Fruit fly (Drosophila melanogaster) whole organism, embryonic: ENCODE results near the gene Polr3G.

ENCODE experiments used
- Ada2b ChIP-seq: fragments of 200-800 bp; sonication (Bioruptor generic); IDR thresholded peaks from 2 replicates; pipeline ENCODE4 v1.3.6; 2022; ENCODE audit warnings: missing biosample characterization, missing genetic modification characterization
- B-H1 ChIP-seq: fragments of 200-800 bp; sonication (Bioruptor generic); IDR thresholded peaks from 3 replicates; pipeline ENCODE4 v1.3.6; 2022; ENCODE audit warnings: missing biosample characterization, missing genetic modification characterization
- CG11723 ChIP-seq: fragments of 200-800 bp; sonication (Bioruptor generic); optimal IDR thresholded peaks from 2 replicates; lab custom pipeline; 2017; ENCODE audit warnings: missing biosample characterization, mild to moderate bottlenecking, missing genetic modification characterization
- CG1529 ChIP-seq: fragments of 200-800 bp; sonication (Bioruptor generic); optimal IDR thresholded peaks from 3 replicates; lab custom pipeline; 2018; ENCODE audit warnings: missing biosample characterization, missing genetic modification characterization
- CG18599 ChIP-seq: fragments of 200-800 bp; sonication (Bioruptor generic); optimal IDR thresholded peaks from 3 replicates; lab custom pipeline; 2017; ENCODE audit warnings: missing biosample characterization, missing genetic modification characterization, mild to moderate bottlenecking, moderate library complexity, missing genetic modification reagents
- CG2678 ChIP-seq: fragments of 200-800 bp; sonication (Bioruptor generic); optimal IDR thresholded peaks from 3 replicates; lab custom pipeline; 2019; ENCODE audit warnings: missing biosample characterization, mild to moderate bottlenecking, missing genetic modification characterization, moderate library complexity
- CG30403 ChIP-seq: fragments of 200-800 bp; sonication (Bioruptor generic); optimal IDR thresholded peaks from 3 replicates; lab custom pipeline; 2016; ENCODE audit warnings: missing biosample characterization, missing genetic modification characterization
- CG33557 ChIP-seq: fragments of 200-800 bp; sonication (Bioruptor generic); optimal IDR thresholded peaks from 2 replicates; lab custom pipeline; 2019; ENCODE audit warnings: missing biosample characterization, mild to moderate bottlenecking, missing genetic modification characterization, moderate library complexity
- CG34224 ChIP-seq: fragments of 200-800 bp; sonication (Bioruptor generic); IDR thresholded peaks from 3 replicates; pipeline ENCODE4 v1.3.6; 2022; ENCODE audit warnings: missing biosample characterization, missing genetic modification characterization; ENCODE audit not compliant: partially characterized antibody
- CG4328 ChIP-seq: fragments of 200-800 bp; sonication (Bioruptor generic); optimal IDR thresholded peaks from 3 replicates; lab custom pipeline; 2017; ENCODE audit warnings: missing biosample characterization, missing genetic modification reagents, missing genetic modification characterization
- CG5180 ChIP-seq: fragments of 200-800 bp; sonication (Bioruptor generic); optimal IDR thresholded peaks from 3 replicates; lab custom pipeline; 2017; ENCODE audit warnings: missing biosample characterization, missing genetic modification characterization, mild to moderate bottlenecking, moderate library complexity, missing genetic modification reagents
- CG6683 ChIP-seq: fragments of 200-800 bp; sonication (Bioruptor generic); optimal IDR thresholded peaks from 2 replicates; lab custom pipeline; 2017; ENCODE audit warnings: missing biosample characterization, mild to moderate bottlenecking, missing genetic modification characterization, missing genetic modification reagents
- CG6689 ChIP-seq: fragments of 200-800 bp; sonication (Bioruptor generic); IDR thresholded peaks from 2 replicates; pipeline ENCODE4 v1.3.6; 2022; ENCODE audit warnings: missing biosample characterization, missing genetic modification characterization
- CG6765 ChIP-seq: fragments of 200-800 bp; sonication (Bioruptor generic); optimal IDR thresholded peaks from 3 replicates; lab custom pipeline; 2017; ENCODE audit warnings: missing biosample characterization, mild to moderate bottlenecking, missing genetic modification characterization
- CG7556 ChIP-seq: fragments of 200-800 bp; sonication (Bioruptor generic); optimal IDR thresholded peaks from 2 replicates; lab custom pipeline; 2017; ENCODE audit warnings: missing biosample characterization, mild to moderate bottlenecking, missing genetic modification characterization
- CG8924 ChIP-seq: fragments of 200-800 bp; optimal IDR thresholded peaks from 3 replicates; lab custom pipeline; 2019; ENCODE audit warnings: missing biosample characterization, mild to moderate bottlenecking, missing genetic modification characterization, moderate library complexity
- CG9876 ChIP-seq: fragments of 200-800 bp; sonication (Bioruptor generic); optimal IDR thresholded peaks from 2 replicates; lab custom pipeline; 2016; ENCODE audit warnings: missing biosample characterization, missing genetic modification characterization
- CG9932 ChIP-seq: fragments of 200-800 bp; sonication (Bioruptor generic); IDR thresholded peaks from 2 replicates; pipeline ENCODE4 v1.3.6; 2022; ENCODE audit warnings: missing biosample characterization, missing genetic modification characterization
- Camta ChIP-seq: fragments of 200-800 bp; sonication (Bioruptor generic); optimal IDR thresholded peaks from 2 replicates; lab custom pipeline; 2016; ENCODE audit warnings: missing biosample characterization, missing genetic modification characterization
- Dref ChIP-seq: fragments of 200-800 bp; sonication (Bioruptor generic); IDR thresholded peaks from 2 replicates; pipeline ENCODE4 v1.3.6; 2022; ENCODE audit warnings: missing biosample characterization, missing genetic modification characterization
- Eip74EF ChIP-seq, 2 experiments: fragments of 200-800 bp in 1 of 2; fragments of >200 bp in 1 of 2; sonication (Bioruptor generic) in 1 of 2; optimal IDR thresholded peaks; 2 replicates each; lab custom pipeline; 2017 to 2019; ENCODE audit warnings: missing biosample characterization in 2 of 2, missing genetic modification characterization in 2 of 2, mild to moderate bottlenecking in 1 of 2, moderate library complexity in 1 of 2
- HLHmδ ChIP-seq: fragments of 200-800 bp; sonication (Bioruptor generic); optimal IDR thresholded peaks from 2 replicates; lab custom pipeline; 2018; ENCODE audit warnings: missing biosample characterization, mild to moderate bottlenecking, missing genetic modification characterization, moderate library complexity
- Jarid2 ChIP-seq: fragments of 200-800 bp; sonication (Bioruptor generic); optimal IDR thresholded peaks from 3 replicates; lab custom pipeline; 2017; ENCODE audit warnings: mild to moderate bottlenecking, missing biosample characterization, missing genetic modification reagents, missing genetic modification characterization
- Kr ChIP-seq: fragments of 200-800 bp; sonication (Bioruptor generic); optimal IDR thresholded peaks from 2 replicates; lab custom pipeline; 2017; ENCODE audit warnings: missing biosample characterization, mild to moderate bottlenecking, missing genetic modification characterization
- Lpt ChIP-seq: fragments of >200 bp; optimal IDR thresholded peaks from 2 replicates; lab custom pipeline; 2018; ENCODE audit warnings: missing biosample characterization, missing genetic modification characterization
- Max ChIP-seq: fragments of 200-800 bp; sonication (Bioruptor generic); optimal IDR thresholded peaks from 2 replicates; lab custom pipeline; 2016; ENCODE audit warnings: missing biosample characterization, mild to moderate bottlenecking, missing genetic modification characterization
- Meics ChIP-seq: fragments of 200-800 bp; sonication (Bioruptor generic); optimal IDR thresholded peaks from 2 replicates; lab custom pipeline; 2017; ENCODE audit warnings: missing biosample characterization, mild to moderate bottlenecking, missing genetic modification characterization
- Oaz ChIP-seq: fragments of 200-800 bp; sonication (Bioruptor generic); IDR thresholded peaks from 2 replicates; pipeline ENCODE4 v1.3.6; 2022; ENCODE audit warnings: missing biosample characterization, missing genetic modification characterization
- Taf1 ChIP-seq: fragments of 200-800 bp; sonication (Bioruptor generic); IDR thresholded peaks from 2 replicates; pipeline ENCODE4 v1.3.6; 2022; ENCODE audit warnings: missing biosample characterization, missing genetic modification characterization
- ap ChIP-seq: fragments of 200-800 bp; sonication (Bioruptor generic); IDR thresholded peaks from 2 replicates; pipeline ENCODE4 v1.3.6; 2022; ENCODE audit warnings: missing biosample characterization, missing genetic modification characterization
- bcd ChIP-seq: fragments of 200-800 bp; sonication (Bioruptor generic); optimal IDR thresholded peaks from 2 replicates; lab custom pipeline; 2017; ENCODE audit warnings: missing biosample characterization, mild to moderate bottlenecking, missing genetic modification characterization
- cad ChIP-seq: fragments of >200 bp; optimal IDR thresholded peaks from 2 replicates; lab custom pipeline; 2017; ENCODE audit warnings: missing biosample characterization, missing genetic modification characterization
- cas ChIP-seq: fragments of 200-800 bp; sonication (Bioruptor generic); IDR thresholded peaks from 2 replicates; pipeline ENCODE4 v1.3.6; 2022; ENCODE audit warnings: missing biosample characterization, missing genetic modification characterization
- dysf ChIP-seq: fragments of 200-800 bp; sonication (Bioruptor generic); IDR thresholded peaks from 3 replicates; pipeline ENCODE4 v1.3.6; 2022; ENCODE audit warnings: missing biosample characterization, missing genetic modification characterization
- ems ChIP-seq: fragments of 200-800 bp; sonication (Bioruptor generic); optimal IDR thresholded peaks from 3 replicates; lab custom pipeline; 2016; ENCODE audit warnings: missing biosample characterization, missing genetic modification characterization
- en ChIP-seq: fragments of 200-800 bp; sonication (Bioruptor generic); optimal IDR thresholded peaks from 2 replicates; lab custom pipeline; 2016; ENCODE audit warnings: missing biosample characterization, missing genetic modification characterization
- esg ChIP-seq: fragments of 200-800 bp; sonication (Bioruptor generic); conservative IDR thresholded peaks from 2 replicates; pipeline ENCODE4 v1.3.6; 2022; ENCODE audit warnings: missing biosample characterization, missing genetic modification characterization
- eyg ChIP-seq: fragments of 200-800 bp; sonication (Bioruptor generic); optimal IDR thresholded peaks from 3 replicates; lab custom pipeline; 2016; ENCODE audit warnings: missing biosample characterization, missing genetic modification characterization
- fd64A ChIP-seq: fragments of 200-800 bp; sonication (Bioruptor generic); optimal IDR thresholded peaks from 3 replicates; lab custom pipeline; 2018; ENCODE audit warnings: missing biosample characterization, mild to moderate bottlenecking, missing genetic modification characterization
- mam ChIP-seq: fragments of 200-800 bp; sonication (Bioruptor generic); optimal IDR thresholded peaks from 3 replicates; lab custom pipeline; 2016; ENCODE audit warnings: missing biosample characterization, missing genetic modification characterization
- nerfin-1 ChIP-seq: fragments of 200-800 bp; sonication (Bioruptor generic); optimal IDR thresholded peaks from 3 replicates; lab custom pipeline; 2019; ENCODE audit warnings: missing biosample characterization, mild to moderate bottlenecking, missing genetic modification characterization, moderate library complexity
- nmo ChIP-seq: fragments of 200-800 bp; sonication (Bioruptor generic); optimal IDR thresholded peaks from 2 replicates; lab custom pipeline; 2018; ENCODE audit warnings: missing biosample characterization, mild to moderate bottlenecking, missing genetic modification characterization, moderate library complexity
- prd ChIP-seq, 3 experiments: fragments of >200 bp in 2 of 3; fragments of 200-800 bp in 1 of 3; sonication (Bioruptor generic) in 1 of 3; optimal IDR thresholded peaks in 2 of 3; IDR thresholded peaks in 1 of 3; 2 replicates in 2 of 3; 3 replicates in 1 of 3; pipeline versions ENCODE4 v1.3.6 to Lab custom; 2017 to 2022; ENCODE audit warnings: missing biosample characterization in 1 of 3, missing genetic modification characterization in 1 of 3
- pzg ChIP-seq: fragments of 200-800 bp; sonication (Bioruptor generic); optimal IDR thresholded peaks from 3 replicates; lab custom pipeline; 2018; ENCODE audit warnings: missing biosample characterization, mild to moderate bottlenecking, missing genetic modification characterization, moderate library complexity
- salm ChIP-seq: fragments of 200-800 bp; sonication (Bioruptor generic); optimal IDR thresholded peaks from 2 replicates; lab custom pipeline; 2018; ENCODE audit warnings: missing biosample characterization, mild to moderate bottlenecking, missing genetic modification characterization
- sd ChIP-seq: fragments of 200-800 bp; sonication (Bioruptor generic); optimal IDR thresholded peaks from 3 replicates; lab custom pipeline; 2018; ENCODE audit warnings: missing biosample characterization, mild to moderate bottlenecking, missing genetic modification characterization, moderate library complexity
- sens-2 ChIP-seq: fragments of 200-800 bp; sonication (Bioruptor generic); IDR thresholded peaks from 2 replicates; pipeline ENCODE4 v1.3.6; 2022; ENCODE audit warnings: missing biosample characterization, missing genetic modification characterization
- sim ChIP-seq: fragments of 200-800 bp; sonication (Bioruptor generic); IDR thresholded peaks from 2 replicates; pipeline ENCODE4 v1.3.6; 2022; ENCODE audit warnings: missing biosample characterization, missing genetic modification characterization
- wdn ChIP-seq: fragments of 200-800 bp; sonication (Bioruptor generic); IDR thresholded peaks from 2 replicates; pipeline ENCODE4 v1.3.6; 2022; ENCODE audit warnings: missing biosample characterization, missing genetic modification characterization

Polr3G gene

DNA sequence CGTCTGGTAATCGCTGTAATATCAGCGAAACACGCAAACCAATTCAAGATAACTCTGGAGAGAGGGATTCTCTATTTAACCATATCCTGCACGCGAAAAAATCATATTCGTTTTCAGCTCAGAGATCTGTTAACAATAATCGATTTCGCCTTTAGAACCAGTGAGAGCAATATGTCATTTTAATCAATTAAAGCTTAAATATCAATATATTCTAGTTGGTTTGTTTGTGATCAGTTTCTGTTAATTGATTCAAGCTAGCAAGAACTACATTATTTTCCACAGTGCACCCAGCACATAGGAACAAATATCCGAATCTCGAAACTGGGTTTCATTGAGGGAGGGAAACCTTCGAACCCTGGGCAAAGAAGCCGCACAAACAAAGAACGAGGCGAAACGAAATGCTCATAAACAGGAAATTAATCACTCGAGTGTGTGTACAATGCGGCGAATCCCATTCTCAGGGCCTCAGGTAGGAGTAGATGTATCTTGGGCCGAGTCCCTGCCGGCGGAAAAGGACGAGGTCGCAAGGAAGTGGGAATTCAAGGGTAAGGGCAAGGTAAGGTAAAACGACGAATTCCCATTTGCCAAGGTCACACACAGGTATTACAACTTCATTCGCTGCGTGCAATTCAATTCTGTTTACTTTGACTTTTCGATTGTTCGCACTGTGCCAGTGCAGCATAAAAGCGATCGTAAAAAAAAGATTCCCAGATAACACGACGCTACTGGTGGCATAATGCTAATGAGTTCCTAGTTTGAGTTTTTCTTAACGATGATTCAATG lies 10.8 kb downstream of the Polr3G start (continued):
- TF ChIP-seq prd (optimal IDR thresholded peaks at IDR 0.05; lab: Kevin White, UChicago): no peak
- peak; percentile 85 for TF ChIP-seq prd (GFP tag; IDR thresholded peaks at IDR 0.05; lab: Robert Waterston, UW)
- peak; percentile 12 for TF ChIP-seq CG18599 (GFP tag; lab: Kevin White, UChicago)
- no peak for TF ChIP-seq fd64A (GFP tag; lab: Kevin White, UChicago)
- no peak for TF ChIP-seq CG4328 (GFP tag; lab: Kevin White, UChicago)
- no peak for TF ChIP-seq CG5180 (GFP tag; lab: Kevin White, UChicago)
- TF ChIP-seq Lpt (GFP tag; lab: Kevin White, UChicago): peak; percentile 82
- TF ChIP-seq Oaz (GFP tag; lab: Robert Waterston, UW): no peak
- no peak for TF ChIP-seq cas (GFP tag; lab: Robert Waterston, UW)
- TF ChIP-seq Max (GFP tag; lab: Kevin White, UChicago): peak; percentile 23
- TF ChIP-seq Dref (GFP tag; lab: Robert Waterston, UW): no peak
- no peak for TF ChIP-seq Camta (GFP tag; lab: Kevin White, UChicago)
- no peak for TF ChIP-seq esg (GFP tag; lab: Robert Waterston, UW)
- peak; percentile 34 for TF ChIP-seq CG2678 (tag; lab: Kevin White, UChicago)
- no peak for TF ChIP-seq Ada2b (GFP tag; lab: Robert Waterston, UW)
- TF ChIP-seq Jarid2 (GFP tag; lab: Kevin White, UChicago): no peak
- TF ChIP-seq sens-2 (GFP tag; lab: Robert Waterston, UW): 0 out of 2 replicates have a peak, but pooled peaks have one; percentile 17
- peak; percentile 50 for TF ChIP-seq Kr (GFP tag; lab: Kevin White, UChicago)
- TF ChIP-seq sd (tag; lab: Kevin White, UChicago): no peak
- TF ChIP-seq HLHmδ (GFP tag; lab: Kevin White, UChicago): no peak
- TF ChIP-seq CG1529 (GFP tag; lab: Kevin White, UChicago): no peak
- peak; percentile 62 for TF ChIP-seq CG7556 (GFP tag; lab: Kevin White, UChicago)
- no peak for TF ChIP-seq B-H1 (GFP tag; lab: Robert Waterston, UW)
- no peak for TF ChIP-seq pzg
- no peak for TF ChIP-seq sim (GFP tag; lab: Robert Waterston, UW)
- no peak for TF ChIP-seq Taf1 (GFP tag; lab: Robert Waterston, UW)
- no peak for TF ChIP-seq wdn (GFP tag; lab: Robert Waterston, UW)
- no peak for TF ChIP-seq bcd (GFP tag; lab: Kevin White, UChicago)
- 0 out of 3 replicates have a peak, but pooled peaks have one; percentile 17 for TF ChIP-seq dysf (GFP tag; lab: Robert Waterston, UW)
- TF ChIP-seq mam (GFP tag; lab: Kevin White, UChicago): peak; percentile 13
- TF ChIP-seq CG9876 (GFP tag; lab: Kevin White, UChicago): no peak
- TF ChIP-seq Meics (GFP tag; lab: Kevin White, UChicago): no peak
- no peak for TF ChIP-seq CG6765
- peak; percentile 39 for TF ChIP-seq CG30403 (GFP tag; lab: Kevin White, UChicago)
- peak; percentile 61 for TF ChIP-seq nmo
- TF ChIP-seq nerfin-1: no peak
- peak; percentile 77 for TF ChIP-seq cad (GFP tag; lab: Kevin White, UChicago)
- TF ChIP-seq CG8924: peak; percentile 78
- TF ChIP-seq CG6683 (GFP tag; lab: Kevin White, UChicago): no peak
- TF ChIP-seq en (GFP tag; lab: Kevin White, UChicago): no peak
- TF ChIP-seq CG9932: no peak
- no peak for TF ChIP-seq ems
- TF ChIP-seq CG34224 (GFP tag; lab: Robert Waterston, UW): no peak
- TF ChIP-seq CG11723: no peak
- TF ChIP-seq Eip74EF (GFP tag; optimal IDR thresholded peaks at IDR 0.05; lab: Kevin White, UChicago): no peak
- no peak for TF ChIP-seq ap (GFP tag; lab: Robert Waterston, UW)
- TF ChIP-seq eyg (GFP tag; lab: Kevin White, UChicago): no peak
- peak; percentile 44 for TF ChIP-seq CG33557 (GFP tag; lab: Kevin White, UChicago)
- TF ChIP-seq salm (tag; lab: Kevin White, UChicago): no peak
- TF ChIP-seq CG6689 (GFP tag; lab: Robert Waterston, UW): peak; percentile 49
